Worm (Caenorhabditis elegans): Measurements from ENCODE around the gene C40H1.9.

The C40H1.9 gene

DNA sequence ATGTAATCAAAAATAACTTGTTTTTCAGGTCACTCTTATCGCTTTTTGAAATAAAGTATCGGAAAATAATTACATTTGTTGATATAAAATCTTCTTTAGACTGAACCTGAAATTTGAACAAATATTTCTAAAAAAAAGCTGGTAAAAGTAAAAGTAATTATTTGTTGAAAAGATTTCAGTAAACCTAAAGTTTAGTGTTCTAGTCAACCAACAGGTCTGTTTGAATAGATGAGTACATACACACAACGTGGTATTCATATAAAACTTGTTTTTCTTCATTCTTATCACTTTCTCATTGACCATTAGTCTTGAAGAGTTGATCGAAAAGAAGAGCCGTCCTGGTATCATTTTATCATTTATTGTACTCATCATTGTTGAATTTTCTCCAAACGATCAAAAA lies at the start of gene C40H1.9:
TSS of gene C40H1.9 (plus strand) at position 301 of the 400 bp plus-strand sequence.
- TF ChIP-seq W03F9.2 (tag; optimal IDR thresholded peaks at IDR 0.05) (no peak), him-1 (tag; optimal IDR thresholded peaks at IDR 0.05) (no peak), dao-5 (tag; optimal IDR thresholded peaks at IDR 0.05) (no peak)

ce11 chrIII:9270183-9270582 lies 49.6 kb upstream of the C40H1.9 start:
- no peak for TF ChIP-seq dao-5 (tag; optimal IDR thresholded peaks at IDR 0.05)
- TF ChIP-seq W03F9.2 (tag; optimal IDR thresholded peaks at IDR 0.05): no peak
- no peak for TF ChIP-seq him-1 (tag; optimal IDR thresholded peaks at IDR 0.05)

ce11 chrIII:9271389-9271918 lies 48.3 kb upstream of the C40H1.9 start:
- TF ChIP-seq him-1 (tag; optimal IDR thresholded peaks at IDR 0.05) (no peak), dao-5 (tag; optimal IDR thresholded peaks at IDR 0.05) (no peak), W03F9.2 (tag; optimal IDR thresholded peaks at IDR 0.05) (no peak)

ce11 chrIII:9272107-9272506 lies 47.6 kb upstream of the C40H1.9 start:
- TF ChIP-seq W03F9.2 (tag; optimal IDR thresholded peaks at IDR 0.05): no peak
- no peak for TF ChIP-seq him-1 (tag; optimal IDR thresholded peaks at IDR 0.05)
- no peak for TF ChIP-seq dao-5 (tag; optimal IDR thresholded peaks at IDR 0.05)

DNA sequence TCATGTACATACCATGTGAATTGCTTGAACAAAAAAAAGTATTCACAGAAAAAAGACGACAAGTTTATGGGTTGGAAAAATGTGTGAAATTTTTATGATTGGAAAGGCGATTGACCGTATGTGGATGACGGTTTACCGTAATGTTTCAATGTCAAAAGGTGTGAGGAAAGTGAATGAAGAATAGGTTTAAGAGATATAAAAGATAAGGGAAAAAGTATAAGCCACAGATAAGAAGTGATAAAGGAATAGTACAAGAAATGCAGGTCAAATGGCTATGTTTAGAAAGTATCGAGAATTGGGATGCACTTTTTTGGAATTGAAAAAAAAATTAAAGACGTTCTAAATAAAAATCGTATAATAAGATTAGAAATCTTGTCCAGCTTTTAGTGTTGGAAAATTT lies 41.9 kb upstream of the C40H1.9 start:
- no peak for TF ChIP-seq W03F9.2 (tag; optimal IDR thresholded peaks at IDR 0.05)
- TF ChIP-seq him-1 (tag; optimal IDR thresholded peaks at IDR 0.05): no peak
- TF ChIP-seq dao-5 (tag; optimal IDR thresholded peaks at IDR 0.05): no peak

DNA sequence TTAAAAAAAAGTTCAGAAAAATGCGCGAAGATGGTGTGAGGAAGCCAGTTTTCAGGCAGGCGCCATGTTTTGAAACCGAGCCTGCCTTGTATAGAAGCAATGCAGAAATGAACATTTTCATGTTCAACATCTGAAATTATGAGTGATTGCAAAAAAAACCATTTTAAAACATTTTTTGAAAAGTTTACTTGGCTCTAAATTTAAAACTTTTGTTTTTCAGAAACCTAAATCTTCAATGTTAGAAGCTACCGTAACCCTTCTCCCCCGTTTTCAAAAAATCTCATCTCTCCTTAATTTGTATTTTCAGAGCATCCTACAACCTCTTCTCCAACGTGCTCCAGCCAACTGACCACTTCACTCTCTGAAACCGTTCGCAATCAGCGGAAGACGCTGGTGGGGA lies 38.3 kb upstream of the C40H1.9 start, which contains the start of gene fozi-1:
TSS of gene fozi-1 (plus strand) at position 301 of the 400 bp plus-strand sequence.
- TF ChIP-seq W03F9.2 (tag; optimal IDR thresholded peaks at IDR 0.05) (no peak), dao-5 (tag; optimal IDR thresholded peaks at IDR 0.05) (no peak)

ce11 chrIII:9288540-9288939 lies 31.2 kb upstream of the C40H1.9 start:
- TF ChIP-seq W03F9.2 (tag; optimal IDR thresholded peaks at IDR 0.05): no peak
- no peak for TF ChIP-seq him-1 (tag; optimal IDR thresholded peaks at IDR 0.05)
- no peak for TF ChIP-seq dao-5 (tag; optimal IDR thresholded peaks at IDR 0.05)

DNA sequence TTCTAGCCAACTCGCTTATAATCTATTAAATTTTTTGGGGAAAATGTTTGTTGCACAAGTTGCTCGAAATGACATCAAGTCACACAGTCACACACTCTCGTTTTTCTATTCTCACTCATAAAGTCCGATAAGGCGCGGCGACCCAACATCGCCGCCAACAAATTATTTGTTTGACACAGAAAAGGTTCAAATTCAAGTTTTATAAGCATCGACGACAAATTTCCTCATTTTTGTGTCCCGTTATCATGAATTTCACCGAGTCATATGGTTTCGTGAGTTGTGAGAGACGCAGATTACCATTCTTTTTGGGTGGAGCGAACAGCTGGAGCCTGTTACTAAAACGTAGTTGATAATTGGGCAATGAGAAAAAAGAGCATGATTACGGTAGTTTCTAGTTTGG lies 29.9 kb upstream of the C40H1.9 start:
- TF ChIP-seq him-1 (tag; optimal IDR thresholded peaks at IDR 0.05) (no peak), dao-5 (tag; optimal IDR thresholded peaks at IDR 0.05) (no peak), W03F9.2 (tag; optimal IDR thresholded peaks at IDR 0.05) (no peak)

- TF ChIP-seq him-1 (tag; optimal IDR thresholded peaks at IDR 0.05) (no peak), dao-5 (tag; optimal IDR thresholded peaks at IDR 0.05) (no peak), W03F9.2 (tag; optimal IDR thresholded peaks at IDR 0.05) (no peak)
Observed at ce11 chrIII:9297345-9297744, 22.4 kb upstream of the C40H1.9 start, which contains the start of gene K01B6.4. TSS of gene K01B6.4 (minus strand) at chrIII:9297445.

DNA sequence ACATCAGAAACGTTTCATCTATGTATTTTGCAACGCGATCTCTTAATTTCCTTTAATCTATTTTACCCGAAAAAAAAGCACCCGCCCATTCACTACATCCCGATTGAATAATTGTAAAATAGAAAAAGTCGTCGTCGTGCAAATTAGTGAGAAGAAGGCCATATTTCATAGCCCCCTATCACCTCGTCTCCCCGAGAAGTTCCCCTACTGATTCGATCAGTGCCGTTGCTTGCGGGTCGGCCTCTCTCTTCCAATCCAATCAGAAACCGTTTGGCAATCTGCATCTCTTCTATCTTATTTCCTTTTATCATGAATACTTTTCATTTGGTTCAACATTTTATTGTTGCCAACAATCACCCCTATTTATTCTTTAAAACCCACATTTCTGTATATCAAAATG lies 20.6 kb upstream of the C40H1.9 start:
- no peak for TF ChIP-seq W03F9.2 (tag; optimal IDR thresholded peaks at IDR 0.05)
- TF ChIP-seq dao-5 (tag; optimal IDR thresholded peaks at IDR 0.05): no peak
- no peak for TF ChIP-seq him-1 (tag; optimal IDR thresholded peaks at IDR 0.05)

- TF ChIP-seq him-1 (tag; optimal IDR thresholded peaks at IDR 0.05) (no peak), W03F9.2 (tag; optimal IDR thresholded peaks at IDR 0.05) (no peak), dao-5 (tag; optimal IDR thresholded peaks at IDR 0.05) (no peak)
Observed at ce11 chrIII:9299919-9300318, 19.8 kb upstream of the C40H1.9 start, which contains the start of gene K01B6.3. TSS of gene K01B6.3 (plus strand) at chrIII:9300219.

DNA sequence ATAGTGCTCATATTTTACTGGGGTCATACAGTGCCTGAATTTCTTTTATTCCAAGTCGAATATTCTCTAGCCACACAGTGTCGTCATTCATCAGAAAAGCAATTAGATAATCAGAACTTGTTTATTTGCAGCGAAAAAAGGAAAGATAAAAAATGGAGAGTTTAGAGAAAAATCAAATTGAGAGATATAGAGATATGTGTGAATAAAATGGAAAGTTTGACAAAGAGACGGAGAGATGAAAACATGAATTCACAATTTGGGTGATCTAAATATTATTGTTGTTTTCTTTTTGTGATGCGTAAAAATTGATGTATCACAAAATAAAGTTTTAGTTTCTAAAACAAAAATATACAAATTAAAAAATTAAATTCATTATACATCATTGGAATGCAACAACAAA lies 19.1 kb upstream of the C40H1.9 start:
- TF ChIP-seq W03F9.2 (tag; optimal IDR thresholded peaks at IDR 0.05) (no peak), him-1 (tag; optimal IDR thresholded peaks at IDR 0.05) (no peak), dao-5 (tag; optimal IDR thresholded peaks at IDR 0.05) (no peak)

- TF ChIP-seq him-1 (tag; optimal IDR thresholded peaks at IDR 0.05) (no peak), W03F9.2 (tag; optimal IDR thresholded peaks at IDR 0.05) (no peak), dao-5 (tag; optimal IDR thresholded peaks at IDR 0.05) (no peak)
Observed at ce11 chrIII:9306596-9306995, 13.1 kb upstream of the C40H1.9 start, which contains the start of gene srx-45. TSS of gene srx-45 (minus strand) at chrIII:9306696.

DNA sequence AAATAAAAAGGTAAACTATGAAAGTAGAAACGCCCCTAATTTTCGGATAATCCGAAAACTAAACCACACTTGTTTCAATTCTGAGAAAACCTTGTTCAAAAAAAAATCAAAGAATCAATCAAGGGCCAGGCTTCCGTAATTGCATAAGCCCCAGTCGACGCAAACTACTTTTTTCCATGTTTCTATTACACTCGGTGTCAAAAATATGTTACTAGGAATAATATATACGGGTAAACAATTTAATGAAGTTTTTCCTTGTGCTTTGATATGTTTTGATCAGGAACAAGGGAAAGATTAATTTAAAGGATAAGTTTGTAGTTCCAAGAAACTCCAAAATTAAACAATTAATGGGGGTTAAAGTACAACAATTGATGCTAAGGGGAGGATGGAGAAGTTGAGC lies 9.9 kb upstream of the C40H1.9 start:
- no peak for TF ChIP-seq W03F9.2 (tag; optimal IDR thresholded peaks at IDR 0.05)
- no peak for TF ChIP-seq him-1 (tag; optimal IDR thresholded peaks at IDR 0.05)
- TF ChIP-seq dao-5 (tag; optimal IDR thresholded peaks at IDR 0.05): no peak

ce11 chrIII:9314476-9314875 lies 5.3 kb upstream of the C40H1.9 start, which contains the start of gene C40H1.8:
TSS of gene C40H1.8 (plus strand) at chrIII:9314717.
- TF ChIP-seq dao-5 (tag; optimal IDR thresholded peaks at IDR 0.05): no peak

All from whole organism, L4/young adult.